Worm (Caenorhabditis elegans): ENCODE measurements around the gene cdd-2.
"Not testable (repeated sequence)": the region's sequence is repeated elsewhere in the genome, so short reads cannot be mapped to it uniquely, and the experiment has no call there.

Gene cdd-2

DNA sequence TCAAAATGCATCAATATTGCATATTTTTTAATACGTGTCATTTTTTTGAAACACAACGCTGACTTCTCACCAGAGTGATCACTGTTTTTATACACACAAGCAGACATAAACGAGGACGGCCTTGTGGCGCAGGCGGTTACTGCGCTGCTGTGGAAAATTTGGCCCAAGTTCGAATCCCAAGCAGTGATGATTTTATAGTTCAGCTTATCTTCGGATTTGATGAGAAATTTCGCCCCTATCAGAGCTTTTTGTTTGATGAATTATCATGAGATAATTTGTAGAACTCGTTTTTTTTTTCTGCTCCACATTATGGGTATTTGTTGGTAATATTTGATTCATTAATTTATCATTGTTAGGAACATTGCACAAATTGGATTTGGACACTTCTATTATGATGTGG is 26.3 kb upstream of the cdd-2 start (continued):
- peak; percentile 68 for TF ChIP-seq ceh-30 (tag; optimal IDR thresholded peaks at IDR 0.05)
- peak; percentile 64 for TF ChIP-seq ets-4 (tag; optimal IDR thresholded peaks at IDR 0.05)
- peak; percentile 94 for TF ChIP-seq T23F11.4 (GFP tag; optimal IDR thresholded peaks at IDR 0.05)
- peak; percentile 40 for TF ChIP-seq ceh-22 (tag; optimal IDR thresholded peaks at IDR 0.05)
- peak; percentile 95 for TF ChIP-seq ceh-14 (tag; optimal IDR thresholded peaks at IDR 0.05)
- peak; percentile 72 for TF ChIP-seq zip-5 (tag; optimal IDR thresholded peaks at IDR 0.05)
- peak; percentile 94 for TF ChIP-seq ceh-19 (GFP tag; optimal IDR thresholded peaks at IDR 0.05)
- TF ChIP-seq ztf-16 (tag; optimal IDR thresholded peaks at IDR 0.05), result peak; percentile 97
- peak; percentile 93 for TF ChIP-seq Y22D7AL.16 (tag; optimal IDR thresholded peaks at IDR 0.05)
- TF ChIP-seq unc-55 (GFP tag; optimal IDR thresholded peaks at IDR 0.05), result no peak
- peak; percentile 96 for TF ChIP-seq sox-4 (tag; optimal IDR thresholded peaks at IDR 0.05)
- peak; percentile 95 for TF ChIP-seq che-1 (tag; optimal IDR thresholded peaks at IDR 0.05)
- TF ChIP-seq tbx-7 (tag; optimal IDR thresholded peaks at IDR 0.05), result peak; percentile 52
- peak; percentile 97 for TF ChIP-seq ceh-6 (GFP tag; optimal IDR thresholded peaks at IDR 0.05)
- TF ChIP-seq K09A11.1 (tag; optimal IDR thresholded peaks at IDR 0.05; ENCODE audit: insufficient read depth), result peak; percentile 92
- no peak for TF ChIP-seq nhr-11 (tag; optimal IDR thresholded peaks at IDR 0.05)
- TF ChIP-seq ahr-1 (tag; optimal IDR thresholded peaks at IDR 0.05), result peak; percentile 91
- peak; percentile 96 for TF ChIP-seq gmeb-2 (tag; optimal IDR thresholded peaks at IDR 0.05)
- TF ChIP-seq nhr-232 (tag; optimal IDR thresholded peaks at IDR 0.05), result peak; percentile 92
- peak; percentile 64 for TF ChIP-seq odd-2 (tag; optimal IDR thresholded peaks at IDR 0.05)
- peak; percentile 94 for TF ChIP-seq ceh-24 (tag; optimal IDR thresholded peaks at IDR 0.05)
- peak; percentile 92 for TF ChIP-seq fax-1 (tag; optimal IDR thresholded peaks at IDR 0.05)
- no peak for TF ChIP-seq ama-1 (optimal IDR thresholded peaks at IDR 0.05)
- TF ChIP-seq tbx-2 (tag; optimal IDR thresholded peaks at IDR 0.05), result peak; percentile 94
- TF ChIP-seq ceh-2 (tag; optimal IDR thresholded peaks at IDR 0.05), result peak; percentile 91
- TF ChIP-seq ceh-34 (tag; optimal IDR thresholded peaks at IDR 0.05), result peak; percentile 93
- peak; percentile 91 for TF ChIP-seq ceh-48 (tag; optimal IDR thresholded peaks at IDR 0.05)
- peak; percentile 93 for TF ChIP-seq hlh-15 (tag; optimal IDR thresholded peaks at IDR 0.05)
- peak; percentile 92 for TF ChIP-seq C08G9.2 (tag; optimal IDR thresholded peaks at IDR 0.05)

DNA sequence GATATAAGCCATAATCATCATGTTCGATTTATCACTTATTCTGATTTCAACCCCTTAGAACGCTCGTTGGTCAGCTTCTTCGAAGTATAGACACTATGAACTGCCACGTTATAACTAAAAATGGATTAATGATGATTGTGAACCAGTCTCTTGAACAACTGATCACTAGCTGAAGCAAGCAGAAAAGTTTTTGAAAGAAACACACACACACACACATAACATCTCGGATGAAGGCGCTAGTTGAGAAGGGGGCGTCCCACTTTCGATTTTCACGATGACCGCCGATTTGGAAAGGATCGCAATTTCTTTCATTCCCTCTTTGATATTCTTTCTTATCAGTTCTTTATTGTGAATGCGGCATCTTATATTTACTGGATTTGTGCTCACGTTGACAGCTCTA is 20.9 kb upstream of the cdd-2 start, which contains the start of gene clec-180:
clec-180 (plus strand) TSS at position 301 of the 400 bp plus-strand sequence.
- TF ChIP-seq madf-2 (tag; optimal IDR thresholded peaks at IDR 0.05), result no peak

DNA sequence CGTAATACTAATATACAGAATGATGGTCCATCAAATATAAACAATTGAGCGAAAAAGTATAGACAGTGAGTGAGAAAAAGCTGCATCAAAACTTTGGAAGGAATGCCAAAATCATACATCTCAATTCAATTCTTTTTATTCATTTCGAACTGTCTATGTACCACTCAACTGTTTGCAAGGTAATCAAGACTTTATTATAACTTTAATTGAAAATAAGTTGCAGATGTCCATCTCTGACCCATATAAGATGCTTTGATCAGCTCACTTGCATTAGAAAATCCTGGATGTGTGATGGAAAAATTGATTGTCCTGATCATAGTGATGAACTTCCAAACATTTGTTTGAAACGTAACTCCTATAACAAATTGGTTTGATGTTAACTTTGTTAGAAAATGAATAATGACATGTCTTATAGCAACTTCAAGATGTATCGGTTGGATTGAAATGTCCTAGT is 19.9 kb upstream of the cdd-2 start, which contains the start of gene F32E10.8:
F32E10.8 (plus strand) TSS at position 51 of the 454 bp plus-strand sequence.
- TF ChIP-seq sdc-2 (tag; optimal IDR thresholded peaks at IDR 0.05) (no peak), nhr-11 (tag; optimal IDR thresholded peaks at IDR 0.05) (no peak), dve-1 (tag; optimal IDR thresholded peaks at IDR 0.05) (no peak), tbx-7 (tag; optimal IDR thresholded peaks at IDR 0.05) (no peak), fkh-6 (tag; optimal IDR thresholded peaks at IDR 0.05) (no peak)

DNA sequence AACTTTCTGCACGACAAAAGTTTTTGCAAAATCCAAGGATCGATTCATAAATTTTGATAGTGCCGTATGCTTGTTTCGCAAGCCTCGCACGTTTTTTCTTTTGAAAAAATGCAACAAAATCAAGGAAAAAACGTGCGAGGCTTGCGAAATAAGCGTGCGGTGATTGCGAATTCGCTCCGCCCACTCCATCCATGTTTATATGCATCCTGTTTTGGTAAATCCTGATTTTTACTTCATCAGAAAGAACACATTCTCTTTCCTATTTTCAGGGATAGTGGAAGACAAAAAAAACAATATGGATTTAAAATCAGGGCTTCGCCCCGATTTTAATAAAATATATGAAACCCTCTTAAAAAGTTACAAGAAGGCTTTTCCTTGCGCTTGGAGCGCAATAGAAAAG is 16.2 kb upstream of the cdd-2 start, which contains the start of gene F32E10.9:
F32E10.9 (minus strand) TSS at position 101 of the 400 bp plus-strand sequence.
- TF ChIP-seq pax-1, syd-9, madf-2 (tag; optimal IDR thresholded peaks at IDR 0.05): not testable (repeated sequence)

DNA sequence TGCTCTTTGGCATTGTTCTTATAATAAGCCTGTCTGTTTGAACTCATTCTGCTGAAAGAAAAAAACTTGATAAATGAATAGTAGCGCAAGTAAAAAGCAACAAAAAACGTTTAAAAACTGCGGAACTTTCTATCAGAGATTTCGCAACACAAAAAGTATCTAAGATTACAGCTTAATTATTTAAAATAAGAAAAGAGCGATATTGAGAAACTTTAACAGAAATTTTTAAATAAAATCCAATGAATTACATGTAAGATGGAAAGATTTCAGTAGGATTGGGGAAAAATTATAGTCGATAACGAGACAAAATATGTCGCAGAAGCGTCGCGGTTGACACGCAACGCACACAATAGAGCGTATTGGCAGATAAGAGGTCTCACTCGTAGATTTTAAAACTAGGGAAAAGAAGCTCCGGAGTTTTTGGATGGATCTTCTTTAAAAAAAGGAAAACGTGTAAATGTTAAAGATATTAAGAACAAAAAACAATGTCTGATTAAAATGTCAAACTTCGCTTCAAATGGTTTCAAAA is 14.0 kb upstream of the cdd-2 start, which contains the start of gene ima-3:
ima-3 (minus strand) TSS at position 51 of the 529 bp plus-strand sequence.
- TF ChIP-seq nfya-1 (tag; optimal IDR thresholded peaks at IDR 0.05), result peak; percentile 2
- no peak for TF ChIP-seq C38D4.7 (GFP tag; optimal IDR thresholded peaks at IDR 0.05)
- TF ChIP-seq unc-42 (tag; optimal IDR thresholded peaks at IDR 0.05), result peak; percentile 20
- TF ChIP-seq pros-1 (tag; optimal IDR thresholded peaks at IDR 0.05), result no peak
- peak; percentile 35 for TF ChIP-seq tbx-2 (tag; optimal IDR thresholded peaks at IDR 0.05)
- peak; percentile 47 for TF ChIP-seq ceh-31 (tag; optimal IDR thresholded peaks at IDR 0.05)
- TF ChIP-seq zip-5 (tag; optimal IDR thresholded peaks at IDR 0.05), result peak; percentile 7
- peak; percentile 45 for TF ChIP-seq elt-2 (tag; optimal IDR thresholded peaks at IDR 0.05)
